Fruit fly (Drosophila melanogaster) Kc167 (cell line): ENCODE data around the gene CG15425.

ENCODE experiments used
- Myc ChIP-seq: fragments of >200 bp; optimal IDR thresholded peaks from 2 replicates; lab custom pipeline; 2017; ENCODE audit warnings: missing external identifiers
- h ChIP-seq: fragments of >200 bp; optimal IDR thresholded peaks from 3 replicates; lab custom pipeline; 2018; ENCODE audit warnings: missing external identifiers
- insv ChIP-seq: fragments of >200 bp; optimal IDR thresholded peaks from 3 replicates; lab custom pipeline; 2018; ENCODE audit warnings: missing external identifiers
- psq ChIP-seq: fragments of >200 bp; optimal IDR thresholded peaks from 2 replicates; lab custom pipeline; 2017; ENCODE audit warnings: missing external identifiers
- ttk ChIP-seq: sonication (Bioruptor generic); optimal IDR thresholded peaks from 2 replicates; lab custom pipeline; 2017; ENCODE audit warnings: missing external identifiers

DNA sequence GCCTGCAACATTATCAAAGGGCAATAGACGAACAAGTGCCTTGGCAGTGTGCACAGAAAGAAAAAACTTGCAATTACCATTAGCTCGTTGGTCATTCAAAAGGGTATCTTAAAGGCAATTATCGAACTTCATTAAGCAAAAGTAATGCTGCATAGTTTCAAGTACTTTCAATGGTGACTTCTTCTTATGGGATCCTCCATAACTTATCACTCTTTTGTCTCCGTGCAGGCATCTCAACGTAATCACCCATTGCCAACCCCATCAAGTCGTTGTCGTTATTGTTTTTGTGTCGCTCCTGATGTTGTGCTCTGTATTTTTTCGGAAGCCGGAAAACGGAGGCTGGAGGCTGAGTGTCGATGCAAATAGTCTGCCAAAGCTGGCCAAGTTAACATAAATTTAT, 39.5 kb downstream of the CG15425 start:
- no peak for TF ChIP-seq psq (lab: Kevin White, UChicago)
- no peak for TF ChIP-seq ttk (lab: Kevin White, UChicago)
- TF ChIP-seq Myc (lab: Kevin White, UChicago): no peak
- TF ChIP-seq h (lab: Kevin White, UChicago): no peak
- no peak for TF ChIP-seq insv
